Fruit fly (Drosophila melanogaster) whole organism, prepupa: ENCODE data around the gene Rap1.
A peak's percentile ranks its signal among the peaks of the same experiment; 100 is the strongest.

ENCODE experiments used
- Blimp-1 ChIP-seq: fragments of 200-800 bp; sonication (Bioruptor generic); optimal IDR thresholded peaks from 3 replicates; lab custom pipeline; 2017; ENCODE audit warnings: missing biosample characterization, missing genetic modification characterization, mild to moderate bottlenecking, moderate library complexity, missing genetic modification reagents
- CG16779 ChIP-seq: fragments of 200-800 bp; sonication (Bioruptor generic); optimal IDR thresholded peaks from 3 replicates; lab custom pipeline; 2017; ENCODE audit warnings: missing biosample characterization, mild to moderate bottlenecking, missing genetic modification characterization
- CG4318 ChIP-seq: fragments of 200-800 bp; sonication (Bioruptor generic); optimal IDR thresholded peaks from 3 replicates; lab custom pipeline; 2017; ENCODE audit warnings: missing biosample characterization, mild to moderate bottlenecking, missing genetic modification characterization
- CG8632 ChIP-seq: fragments of 200-800 bp; sonication (Bioruptor generic); optimal IDR thresholded peaks from 3 replicates; lab custom pipeline; 2016; ENCODE audit warnings: missing biosample characterization, missing genetic modification characterization
- Eip78C ChIP-seq: fragments of 200-800 bp; sonication (Bioruptor generic); peaks from one replicate; lab custom pipeline; 2016; ENCODE audit warnings: missing biosample characterization, missing genetic modification characterization
- Gug ChIP-seq: fragments of 200-800 bp; sonication (Bioruptor generic); IDR thresholded peaks from 2 replicates; pipeline ENCODE4 v1.3.6; 2022; ENCODE audit warnings: missing biosample characterization, missing genetic modification characterization
- Lpt ChIP-seq: fragments of 200-800 bp; sonication (Bioruptor generic); optimal IDR thresholded peaks from 3 replicates; lab custom pipeline; 2016; ENCODE audit warnings: missing biosample characterization, missing genetic modification characterization
- achi ChIP-seq: fragments of 200-800 bp; sonication (Bioruptor generic); optimal IDR thresholded peaks from 3 replicates; lab custom pipeline; 2016; ENCODE audit warnings: missing biosample characterization, missing genetic modification characterization
- svp ChIP-seq: fragments of 200-800 bp; sonication (Bioruptor generic); peaks from one replicate; lab custom pipeline; 2016; ENCODE audit warnings: missing biosample characterization, missing genetic modification characterization

dm6 chr3L:1868841-1869240 is 6.8 kb upstream of the Rap1 start:
- TF ChIP-seq Lpt (GFP tag; lab: Kevin White, UChicago) (no peak), Gug (GFP tag; lab: Robert Waterston, UW) (peak; percentile 68), Blimp-1 (GFP tag; lab: Kevin White, UChicago) (no peak), CG8632 (GFP tag; lab: Kevin White, UChicago) (peak; percentile 32), CG16779 (tag; lab: Kevin White, UChicago) (no peak), svp (peak; percentile 73), achi (GFP tag; lab: Kevin White, UChicago) (no peak), Eip78C (GFP tag; lab: Kevin White, UChicago) (peak; percentile 65), CG4318 (GFP tag; lab: Kevin White, UChicago) (no peak)
